Fruit fly (Drosophila melanogaster): ENCODE measurements around the gene ecd.

dm6 chr3L:2273392-2273791 lies 7.7 kb upstream of the ecd start:
- TF ChIP-seq Sin3A (optimal IDR thresholded peaks at IDR 0.05) (no peak), psq (optimal IDR thresholded peaks at IDR 0.05) (no peak), ttk (optimal IDR thresholded peaks at IDR 0.05) (no peak)

Measured in Kc167 (cell line).